Worm (Caenorhabditis elegans) whole organism, mixed stage, embryonic: Measurements from ENCODE around the gene srw-120.

Source experiments
- M03D4.4 ChIP-seq: sonication (generic microtip); optimal IDR thresholded peaks from 2 replicates; lab custom pipeline; 2017; ENCODE audit warnings: mild to moderate bottlenecking, missing genetic modification characterization, missing compliant biosample characterization
- blmp-1 ChIP-seq: fragments of 150-350 bp; optimal IDR thresholded peaks from 2 replicates; lab custom pipeline; 2014; ENCODE audit warnings: missing biosample characterization, missing genetic modification characterization
- elt-3 ChIP-seq: fragments of 150-350 bp; optimal IDR thresholded peaks from 2 replicates; lab custom pipeline; 2014; ENCODE audit warnings: missing biosample characterization, missing genetic modification characterization
- hlh-1 ChIP-seq: fragments of 150-350 bp; optimal IDR thresholded peaks from 2 replicates; lab custom pipeline; 2014; ENCODE audit warnings: missing biosample characterization, missing genetic modification reagents, missing genetic modification characterization
- mab-5 ChIP-seq: fragments of 150-350 bp; optimal IDR thresholded peaks from 2 replicates; lab custom pipeline; 2014; ENCODE audit warnings: missing biosample characterization, missing genetic modification characterization
- nhr-12 ChIP-seq: fragments of 150-350 bp; optimal IDR thresholded peaks from 2 replicates; lab custom pipeline; 2014; ENCODE audit warnings: missing biosample characterization, missing genetic modification characterization
- nhr-28 ChIP-seq: fragments of 150-350 bp; optimal IDR thresholded peaks from 2 replicates; lab custom pipeline; 2014; ENCODE audit warnings: missing biosample characterization, missing genetic modification characterization
- nhr-76 ChIP-seq: sonication (generic microtip); optimal IDR thresholded peaks from 2 replicates; lab custom pipeline; 2017; ENCODE audit warnings: missing biosample characterization, missing genetic modification characterization
- pha-4 ChIP-seq: fragments of 150-350 bp; optimal IDR thresholded peaks from 2 replicates; lab custom pipeline; 2018; ENCODE audit warnings: missing biosample characterization, missing genetic modification reagents, missing genetic modification characterization
- snpc-4 ChIP-seq: fragments of 150-350 bp; optimal IDR thresholded peaks from 2 replicates; lab custom pipeline; 2014; ENCODE audit warnings: missing biosample characterization, missing genetic modification characterization
- sptf-1 ChIP-seq: sonication (generic microtip); optimal IDR thresholded peaks from 2 replicates; lab custom pipeline; 2017; ENCODE audit warnings: mild to moderate bottlenecking, missing genetic modification characterization, moderate library complexity, missing compliant biosample characterization
- unc-39 ChIP-seq: fragments of 150-350 bp; optimal IDR thresholded peaks from 2 replicates; lab custom pipeline; 2014; ENCODE audit warnings: missing biosample characterization, missing genetic modification characterization
- unc-62 ChIP-seq: fragments of 150-350 bp; optimal IDR thresholded peaks from 2 replicates; lab custom pipeline; 2014; ENCODE audit warnings: missing biosample characterization, missing genetic modification reagents, missing genetic modification characterization
- ztf-11 ChIP-seq: fragments of 150-350 bp; optimal IDR thresholded peaks from 2 replicates; lab custom pipeline; 2014; ENCODE audit warnings: missing biosample characterization, missing genetic modification characterization

- TF ChIP-seq snpc-4 (tag; lab: Kevin White, UChicago) (no peak), mab-5 (tag; lab: Kevin White, UChicago) (no peak), ztf-11 (no peak), unc-39 (tag; lab: Kevin White, UChicago) (no peak), hlh-1 (no peak), sptf-1 (tag; lab: Kevin White, UChicago) (no peak), unc-62 (GFP tag; lab: Kevin White, UChicago) (no peak), M03D4.4 (tag; lab: Kevin White, UChicago) (no peak), pha-4 (no peak), nhr-28 (tag; lab: Kevin White, UChicago) (no peak), blmp-1 (tag; lab: Kevin White, UChicago) (no peak), nhr-12 (no peak), nhr-76 (tag; lab: Kevin White, UChicago) (no peak), elt-3 (tag; lab: Kevin White, UChicago) (no peak)
Observed at ce11 chrV:3028205-3028604, 32.2 kb upstream of the srw-120 start, which contains the start of gene asp-7.
